Fruit fly (Drosophila melanogaster) whole organism, embryonic: ENCODE measurements around the gene CG7912.

Experiments used
- Adf1 ChIP-seq: fragments of 200-800 bp; sonication (Bioruptor generic); IDR thresholded peaks from 2 replicates; pipeline ENCODE4 v1.3.6; 2022; ENCODE audit warnings: missing biosample characterization, missing genetic modification characterization
- Atf-2 ChIP-seq: fragments of 200-800 bp; sonication (Bioruptor generic); optimal IDR thresholded peaks from 2 replicates; lab custom pipeline; 2016; ENCODE audit warnings: missing biosample characterization, missing genetic modification characterization
- Atf6 ChIP-seq: fragments of 200-800 bp; sonication (Bioruptor generic); IDR thresholded peaks from 2 replicates; pipeline ENCODE4 v1.3.6; 2022; ENCODE audit warnings: missing biosample characterization, missing genetic modification characterization
- Bteb2 ChIP-seq: fragments of 200-800 bp; sonication (Bioruptor generic); optimal IDR thresholded peaks from 2 replicates; lab custom pipeline; 2016; ENCODE audit warnings: missing biosample characterization, missing genetic modification characterization
- CG10267 ChIP-seq: fragments of 200-800 bp; sonication (Bioruptor generic); optimal IDR thresholded peaks from 2 replicates; lab custom pipeline; 2018; ENCODE audit warnings: missing biosample characterization, mild to moderate bottlenecking, missing genetic modification characterization, moderate library complexity
- CG11560 ChIP-seq: fragments of 200-800 bp; sonication (Bioruptor generic); IDR thresholded peaks from 3 replicates; pipeline ENCODE4 v1.3.6; 2022; ENCODE audit warnings: missing biosample characterization, missing genetic modification characterization
- CG12219 ChIP-seq: fragments of 200-800 bp; sonication (Bioruptor generic); optimal IDR thresholded peaks from 3 replicates; lab custom pipeline; 2018; ENCODE audit warnings: missing biosample characterization, mild to moderate bottlenecking, missing genetic modification characterization
- CG16815 ChIP-seq: fragments of 200-800 bp; sonication (Bioruptor generic); optimal IDR thresholded peaks from 3 replicates; lab custom pipeline; 2017; ENCODE audit warnings: missing biosample characterization, mild to moderate bottlenecking, missing genetic modification characterization
- CG17328 ChIP-seq: fragments of 200-800 bp; sonication (Bioruptor generic); IDR thresholded peaks from 2 replicates; pipeline ENCODE4 v1.3.6; 2022; ENCODE audit warnings: missing biosample characterization, missing genetic modification characterization
- CG17361 ChIP-seq: fragments of 200-800 bp; sonication (Bioruptor generic); IDR thresholded peaks from 3 replicates; pipeline ENCODE4 v1.3.6; 2022; ENCODE audit warnings: missing biosample characterization, missing genetic modification characterization
- CG17829 ChIP-seq: fragments of 200-800 bp; optimal IDR thresholded peaks from 2 replicates; lab custom pipeline; 2019; ENCODE audit warnings: missing biosample characterization, mild to moderate bottlenecking, missing genetic modification characterization, moderate library complexity
- CG3065 ChIP-seq: fragments of 200-800 bp; sonication (Bioruptor generic); optimal IDR thresholded peaks from 2 replicates; lab custom pipeline; 2016; ENCODE audit warnings: missing biosample characterization, missing genetic modification characterization
- CG32532 ChIP-seq: fragments of 200-800 bp; sonication (Bioruptor generic); IDR thresholded peaks from 2 replicates; pipeline ENCODE4 v1.3.6; 2022; ENCODE audit warnings: missing biosample characterization, missing genetic modification characterization
- CG42726 ChIP-seq: fragments of 200-800 bp; sonication (Bioruptor generic); IDR thresholded peaks from 2 replicates; pipeline ENCODE4 v1.3.6; 2022; ENCODE audit warnings: missing biosample characterization, missing genetic modification characterization; ENCODE audit not compliant: partially characterized antibody
- CG5180 ChIP-seq: fragments of 200-800 bp; sonication (Bioruptor generic); optimal IDR thresholded peaks from 3 replicates; lab custom pipeline; 2017; ENCODE audit warnings: missing biosample characterization, missing genetic modification characterization, mild to moderate bottlenecking, moderate library complexity, missing genetic modification reagents
- CG6683 ChIP-seq: fragments of 200-800 bp; sonication (Bioruptor generic); optimal IDR thresholded peaks from 2 replicates; lab custom pipeline; 2017; ENCODE audit warnings: missing biosample characterization, mild to moderate bottlenecking, missing genetic modification characterization, missing genetic modification reagents
- CG6791 ChIP-seq: fragments of 200-800 bp; sonication (Bioruptor generic); IDR thresholded peaks from 3 replicates; pipeline ENCODE4 v1.3.6; 2022; ENCODE audit warnings: missing biosample characterization, missing genetic modification characterization; ENCODE audit not compliant: partially characterized antibody
- CG6813 ChIP-seq: fragments of 200-800 bp; sonication (Bioruptor generic); optimal IDR thresholded peaks from 2 replicates; lab custom pipeline; 2017; ENCODE audit warnings: missing biosample characterization, missing genetic modification characterization, mild to moderate bottlenecking, moderate library complexity, missing genetic modification reagents
- CG7357 ChIP-seq: fragments of 200-800 bp; sonication (Bioruptor generic); IDR thresholded peaks from 3 replicates; pipeline ENCODE4 v1.3.6; 2022; ENCODE audit warnings: missing biosample characterization, missing genetic modification characterization
- CG7786 ChIP-seq: fragments of 200-800 bp; sonication (Bioruptor generic); optimal IDR thresholded peaks from 2 replicates; lab custom pipeline; 2016; ENCODE audit warnings: missing biosample characterization, missing genetic modification characterization
- CG8924 ChIP-seq: fragments of 200-800 bp; optimal IDR thresholded peaks from 3 replicates; lab custom pipeline; 2019; ENCODE audit warnings: missing biosample characterization, mild to moderate bottlenecking, missing genetic modification characterization, moderate library complexity
- Elba2 ChIP-seq: fragments of 200-800 bp; sonication (Bioruptor generic); optimal IDR thresholded peaks from 3 replicates; lab custom pipeline; 2016; ENCODE audit warnings: missing biosample characterization, missing genetic modification characterization
- H2.0 ChIP-seq: fragments of 200-800 bp; sonication (Bioruptor generic); IDR thresholded peaks from 2 replicates; pipeline ENCODE4 v1.3.6; 2022; ENCODE audit warnings: missing biosample characterization, missing genetic modification characterization
- Hmx ChIP-seq: fragments of 200-800 bp; sonication (Bioruptor generic); optimal IDR thresholded peaks from 2 replicates; lab custom pipeline; 2016; ENCODE audit warnings: missing biosample characterization, missing genetic modification characterization
- Hr39 ChIP-seq: fragments of >200 bp; optimal IDR thresholded peaks from 2 replicates; lab custom pipeline; 2017
- Kr ChIP-seq: fragments of 200-800 bp; sonication (Bioruptor generic); optimal IDR thresholded peaks from 2 replicates; lab custom pipeline; 2017; ENCODE audit warnings: missing biosample characterization, mild to moderate bottlenecking, missing genetic modification characterization
- Side ChIP-seq: fragments of 200-800 bp; sonication (Bioruptor generic); optimal IDR thresholded peaks from 2 replicates; lab custom pipeline; 2016; ENCODE audit warnings: missing biosample characterization, missing genetic modification characterization
- Sin3A ChIP-seq: fragments of >200 bp; optimal IDR thresholded peaks from 2 replicates; lab custom pipeline; 2018
- Ssrp ChIP-seq: fragments of 200-800 bp; sonication (Bioruptor generic); optimal IDR thresholded peaks from 2 replicates; lab custom pipeline; 2018; ENCODE audit warnings: missing biosample characterization, mild to moderate bottlenecking, missing genetic modification characterization, moderate library complexity
- Usf ChIP-seq: fragments of 200-800 bp; sonication (Bioruptor generic); optimal IDR thresholded peaks from 2 replicates; lab custom pipeline; 2017; ENCODE audit warnings: missing genotype, missing biosample characterization, missing genetic modification characterization
- Vsx1 ChIP-seq: fragments of 200-800 bp; sonication (Bioruptor generic); optimal IDR thresholded peaks from 2 replicates; lab custom pipeline; 2017; ENCODE audit warnings: missing biosample characterization, mild to moderate bottlenecking, missing genetic modification characterization, missing genetic modification reagents
- ara ChIP-seq: fragments of 200-800 bp; sonication (Bioruptor generic); IDR thresholded peaks from 2 replicates; pipeline ENCODE4 v1.3.6; 2022; ENCODE audit warnings: missing biosample characterization, missing genetic modification characterization
- bcd ChIP-seq: fragments of 200-800 bp; sonication (Bioruptor generic); optimal IDR thresholded peaks from 2 replicates; lab custom pipeline; 2017; ENCODE audit warnings: missing biosample characterization, mild to moderate bottlenecking, missing genetic modification characterization
- btn ChIP-seq: fragments of 200-800 bp; sonication (Bioruptor generic); optimal IDR thresholded peaks from 2 replicates; lab custom pipeline; 2016; ENCODE audit warnings: missing biosample characterization, missing genetic modification characterization
- cg ChIP-seq: fragments of 200-800 bp; sonication (Bioruptor generic); optimal IDR thresholded peaks from 3 replicates; lab custom pipeline; 2019; ENCODE audit warnings: missing biosample characterization, mild to moderate bottlenecking, missing genetic modification characterization, moderate library complexity
- crc ChIP-seq: fragments of 200-800 bp; sonication (Bioruptor generic); optimal IDR thresholded peaks from 2 replicates; lab custom pipeline; 2016; ENCODE audit warnings: missing biosample characterization, missing genetic modification characterization
- dysf ChIP-seq: fragments of 200-800 bp; sonication (Bioruptor generic); IDR thresholded peaks from 3 replicates; pipeline ENCODE4 v1.3.6; 2022; ENCODE audit warnings: missing biosample characterization, missing genetic modification characterization
- gfzf ChIP-seq: fragments of 200-800 bp; sonication (Bioruptor generic); optimal IDR thresholded peaks from 2 replicates; lab custom pipeline; 2016; ENCODE audit warnings: missing biosample characterization, mild to moderate bottlenecking, missing genetic modification characterization, moderate library complexity
- her ChIP-seq: fragments of 200-800 bp; sonication (Bioruptor generic); optimal IDR thresholded peaks from 2 replicates; lab custom pipeline; 2016; ENCODE audit warnings: missing biosample characterization, missing genetic modification characterization
- hkb ChIP-seq, 2 experiments: fragments of 200-800 bp in 1 of 2; fragments of >200 bp in 1 of 2; sonication (Bioruptor generic) in 1 of 2; IDR thresholded peaks in 1 of 2; optimal IDR thresholded peaks in 1 of 2; 2 replicates each; pipeline versions ENCODE4 v1.3.6 to Lab custom; 2017 to 2022; ENCODE audit warnings: missing biosample characterization in 1 of 2, missing genetic modification characterization in 1 of 2
- mam ChIP-seq: fragments of 200-800 bp; sonication (Bioruptor generic); optimal IDR thresholded peaks from 3 replicates; lab custom pipeline; 2016; ENCODE audit warnings: missing biosample characterization, missing genetic modification characterization
- pan ChIP-seq, 4 experiments: fragments of >200 bp in 3 of 4; fragments of 200-800 bp in 1 of 4; sonication (Bioruptor generic) in 1 of 4; optimal IDR thresholded peaks in 3 of 4; IDR thresholded peaks in 1 of 4; 2 replicates each; pipeline versions ENCODE4 v1.3.6 to Lab custom; 2017 to 2022; ENCODE audit warnings: missing biosample characterization in 2 of 4, missing genetic modification characterization in 2 of 4, mixed read lengths in 1 of 4
- pum ChIP-seq: fragments of 200-800 bp; sonication (Bioruptor generic); optimal IDR thresholded peaks from 2 replicates; lab custom pipeline; 2016; ENCODE audit warnings: missing biosample characterization, missing genetic modification characterization
- slp2 ChIP-seq: fragments of 200-800 bp; sonication (Bioruptor generic); optimal IDR thresholded peaks from 2 replicates; lab custom pipeline; 2016; ENCODE audit warnings: missing biosample characterization, missing genetic modification characterization
- tio ChIP-seq: fragments of 200-800 bp; sonication (Bioruptor generic); optimal IDR thresholded peaks from 2 replicates; lab custom pipeline; 2017; ENCODE audit warnings: missing biosample characterization, missing genetic modification characterization, inconsistent platforms
- tna ChIP-seq: fragments of 200-800 bp; sonication (Bioruptor generic); IDR thresholded peaks from 2 replicates; pipeline ENCODE4 v1.3.6; 2022; ENCODE audit warnings: missing biosample characterization, missing genetic modification characterization; ENCODE audit not compliant: partially characterized antibody
- z ChIP-seq: fragments of 200-800 bp; sonication (Bioruptor generic); IDR thresholded peaks from 3 replicates; pipeline ENCODE4 v1.3.6; 2022; ENCODE audit warnings: missing biosample characterization, missing genetic modification characterization
- zen2 ChIP-seq: fragments of 200-800 bp; sonication (Bioruptor generic); IDR thresholded peaks from 3 replicates; pipeline ENCODE4 v1.3.6; 2022; ENCODE audit warnings: missing biosample characterization, missing genetic modification characterization; ENCODE audit not compliant: partially characterized antibody

Gene CG7912

dm6 chr3R:30021559-30022451 lies 12.8 kb upstream of the CG7912 start, which contains the start of gene Mgat2 (continued):
- no peak for TF ChIP-seq hkb (optimal IDR thresholded peaks at IDR 0.05; lab: Kevin White, UChicago)
- peak; percentile 60; the same call in 1 of the 2 replicates for TF ChIP-seq hkb (GFP tag; IDR thresholded peaks at IDR 0.05; lab: Robert Waterston, UW)
- no peak for TF ChIP-seq pum
- TF ChIP-seq Atf-2: no peak
- no peak for TF ChIP-seq Hmx
- TF ChIP-seq H2.0 (GFP tag; lab: Robert Waterston, UW): no peak
- peak; percentile 83 for TF ChIP-seq CG8924 (tag; lab: Kevin White, UChicago)
- TF ChIP-seq CG7357 (GFP tag; lab: Robert Waterston, UW): no peak
- TF ChIP-seq bcd (GFP tag; lab: Kevin White, UChicago): no peak
- TF ChIP-seq CG7786 (GFP tag; lab: Kevin White, UChicago): no peak
- TF ChIP-seq CG6813 (GFP tag; lab: Kevin White, UChicago): peak; percentile 55
- TF ChIP-seq Bteb2 (GFP tag; lab: Kevin White, UChicago): no peak

dm6 chr3R:30021009-30021408 lies 12.0 kb upstream of the CG7912 start:
- TF ChIP-seq Elba2 (GFP tag; lab: Kevin White, UChicago): no peak
- no peak for TF ChIP-seq CG3065 (GFP tag; lab: Kevin White, UChicago)
- TF ChIP-seq CG12219 (GFP tag; lab: Kevin White, UChicago): no peak
- TF ChIP-seq cg (GFP tag; lab: Kevin White, UChicago): no peak
- TF ChIP-seq CG11560: no peak
- TF ChIP-seq CG32532 (GFP tag; lab: Robert Waterston, UW): peak; percentile 27; the same call in 1 of the 2 replicates
- peak; percentile 18 for TF ChIP-seq CG17829 (tag; lab: Kevin White, UChicago)
- no peak for TF ChIP-seq pan (optimal IDR thresholded peaks at IDR 0.05; lab: Kevin White, UChicago)
- TF ChIP-seq pan (GFP tag; optimal IDR thresholded peaks at IDR 0.05 in 1 of 2, IDR thresholded peaks at IDR 0.05 in 1 of 2): peak in 1 of 2 experiments; percentile 29
- no peak for TF ChIP-seq gfzf (GFP tag; lab: Kevin White, UChicago)
- no peak for TF ChIP-seq CG17328 (GFP tag; lab: Robert Waterston, UW)
- TF ChIP-seq mam (GFP tag; lab: Kevin White, UChicago): no peak
- no peak for TF ChIP-seq tna
- no peak for TF ChIP-seq z (GFP tag; lab: Robert Waterston, UW)
- no peak for TF ChIP-seq Adf1
- no peak for TF ChIP-seq CG10267 (tag; lab: Kevin White, UChicago)
- no peak for TF ChIP-seq Side (GFP tag; lab: Kevin White, UChicago)
- peak; percentile 59; the same call in 1 of the 3 replicates for TF ChIP-seq dysf (GFP tag; lab: Robert Waterston, UW)
- TF ChIP-seq Atf6 (GFP tag; lab: Robert Waterston, UW): peak; percentile 24; the same call in 1 of the 2 replicates
- no peak for TF ChIP-seq Usf (GFP tag; lab: Kevin White, UChicago)
- no peak for TF ChIP-seq zen2 (GFP tag; lab: Robert Waterston, UW)
- TF ChIP-seq Sin3A: no peak
- TF ChIP-seq crc (GFP tag; lab: Kevin White, UChicago): no peak
- TF ChIP-seq CG16815: no peak
- no peak for TF ChIP-seq CG6791 (GFP tag; lab: Robert Waterston, UW)
- no peak for TF ChIP-seq Vsx1 (GFP tag; lab: Kevin White, UChicago)
- no peak for TF ChIP-seq slp2
- 0 out of 3 replicates have a peak, but pooled peaks have one; percentile 16 for TF ChIP-seq CG17361 (GFP tag; lab: Robert Waterston, UW)
- peak; percentile 39; the same call in 1 of the 2 replicates for TF ChIP-seq ara (GFP tag; lab: Robert Waterston, UW)
- TF ChIP-seq Hr39 (lab: Kevin White, UChicago): no peak
- no peak for TF ChIP-seq btn (GFP tag; lab: Kevin White, UChicago)
- TF ChIP-seq tio (GFP tag; lab: Kevin White, UChicago): no peak
- TF ChIP-seq CG6683 (GFP tag; lab: Kevin White, UChicago): no peak
- no peak for TF ChIP-seq Kr (GFP tag; lab: Kevin White, UChicago)
- TF ChIP-seq Ssrp (tag; lab: Kevin White, UChicago): peak; percentile 40
- TF ChIP-seq her (GFP tag; lab: Kevin White, UChicago): no peak
- no peak for TF ChIP-seq CG5180 (GFP tag; lab: Kevin White, UChicago)
- TF ChIP-seq CG42726: no peak
